Fruit fly (Drosophila melanogaster): ENCODE data around the gene Or67b.

DNA sequence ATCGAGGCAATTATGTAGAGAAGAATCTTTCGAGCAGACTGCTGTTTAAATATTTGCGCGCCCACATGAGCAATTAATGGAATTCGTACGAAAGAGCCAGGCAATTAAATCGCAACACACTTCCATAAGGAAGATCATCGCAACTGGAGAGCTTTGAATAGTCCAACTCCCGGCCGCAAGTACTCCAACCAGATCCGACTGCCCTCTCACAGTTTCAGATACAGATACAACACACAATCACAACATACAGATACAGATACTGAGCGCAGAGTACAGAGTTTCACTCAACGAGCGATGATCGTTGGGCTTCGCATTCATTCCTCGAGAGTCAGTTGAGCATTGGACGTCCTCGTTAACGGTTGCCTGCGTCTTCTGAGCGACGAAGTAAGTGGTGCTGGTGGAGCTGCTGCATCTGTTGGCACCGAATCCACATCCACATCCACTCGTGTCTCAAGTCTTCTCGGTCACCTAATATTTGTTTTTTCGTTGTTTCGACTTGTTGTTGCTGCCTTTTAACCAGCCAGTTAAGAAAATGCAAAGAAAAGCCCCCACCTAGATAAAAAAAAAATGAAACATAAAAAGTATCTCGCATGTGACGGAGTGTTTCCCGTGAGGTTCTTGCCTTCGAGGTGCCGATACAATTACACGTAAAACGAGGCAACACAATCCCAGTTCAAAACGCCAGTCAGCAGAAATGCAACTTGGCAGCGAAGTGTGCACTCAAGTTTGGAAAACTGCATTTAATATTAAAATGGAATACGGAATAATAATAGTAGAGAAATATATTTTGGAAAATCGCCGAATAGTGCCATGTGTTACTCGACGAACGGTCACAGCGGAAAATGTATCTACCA is 14.2 kb downstream of the Or67b start, which contains the start of gene LanB2:
- no peak for TF ChIP-seq h (optimal IDR thresholded peaks at IDR 0.05)
- no peak for TF ChIP-seq psq (optimal IDR thresholded peaks at IDR 0.05)
- TF ChIP-seq Myc (optimal IDR thresholded peaks at IDR 0.05): no peak
- no peak for TF ChIP-seq ttk (optimal IDR thresholded peaks at IDR 0.05)
- no peak for TF ChIP-seq insv (optimal IDR thresholded peaks at IDR 0.05)

All from Kc167 (cell line).